Worm (Caenorhabditis elegans): Measurements from ENCODE around the gene ints-5.

Gene ints-5

ce11 chrV:18565621-18566020 lies 31.9 kb downstream of the ints-5 start:
- TF ChIP-seq ceh-34 (tag; optimal IDR thresholded peaks at IDR 0.05) (no peak), hlh-8 (tag; optimal IDR thresholded peaks at IDR 0.05) (no peak), dve-1 (tag; optimal IDR thresholded peaks at IDR 0.05) (peak; percentile 91), sox-2 (GFP tag; IDR thresholded peaks at IDR 0.05) (no peak), hlh-6 (tag; optimal IDR thresholded peaks at IDR 0.05) (no peak), ceh-24 (tag; optimal IDR thresholded peaks at IDR 0.05) (no peak)

ce11 chrV:18566352-18566751 lies 32.6 kb downstream of the ints-5 start:
- TF ChIP-seq dve-1 (tag; optimal IDR thresholded peaks at IDR 0.05) = peak; percentile 77

DNA sequence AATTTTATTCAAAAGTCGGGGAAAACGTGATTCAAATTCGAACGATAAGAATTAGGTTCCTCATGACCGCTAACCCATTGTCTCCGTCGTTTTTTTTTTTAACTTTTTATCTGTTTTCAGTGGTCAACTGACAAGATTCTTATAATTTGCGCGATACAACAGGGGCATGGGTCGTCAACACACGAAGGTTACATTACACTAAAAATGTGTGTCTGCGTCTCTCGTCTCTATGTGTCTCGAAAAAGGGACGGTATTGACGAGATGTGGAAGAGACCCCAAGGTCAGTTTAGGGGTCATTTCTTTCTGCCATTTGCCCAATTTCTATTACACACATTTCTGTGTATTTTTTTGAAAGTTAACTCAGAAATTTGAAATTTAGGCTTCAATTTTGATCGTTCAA lies 35.7 kb downstream of the ints-5 start:
- no peak for TF ChIP-seq sox-2 (GFP tag; IDR thresholded peaks at IDR 0.05)

- TF ChIP-seq ztf-16 (tag; optimal IDR thresholded peaks at IDR 0.05) (no peak), K09A11.1 (tag; optimal IDR thresholded peaks at IDR 0.05; ENCODE audit: insufficient read depth) (no peak), Y22D7AL.16 (tag; optimal IDR thresholded peaks at IDR 0.05) (no peak), ttx-3 (tag; optimal IDR thresholded peaks at IDR 0.05) (no peak), elt-2 (tag; optimal IDR thresholded peaks at IDR 0.05) (no peak), nhr-232 (tag; optimal IDR thresholded peaks at IDR 0.05) (no peak), ceh-45 (GFP tag; IDR thresholded peaks at IDR 0.05) (no peak), C38D4.7 (GFP tag; optimal IDR thresholded peaks at IDR 0.05) (no peak), odd-2 (tag; optimal IDR thresholded peaks at IDR 0.05) (no peak), hlh-6 (tag; optimal IDR thresholded peaks at IDR 0.05) (no peak), lin-11 (tag; optimal IDR thresholded peaks at IDR 0.05) (no peak), pax-1 (tag; optimal IDR thresholded peaks at IDR 0.05) (no peak), sdc-2 (tag; optimal IDR thresholded peaks at IDR 0.05) (no peak), ceh-24 (tag; optimal IDR thresholded peaks at IDR 0.05) (no peak), lim-6 (tag; optimal IDR thresholded peaks at IDR 0.05) (no peak), unc-42 (tag; optimal IDR thresholded peaks at IDR 0.05) (no peak)
Measured at ce11 chrV:18571533-18571932, 37.8 kb downstream of the ints-5 start, which contains the start of gene Y51A2D.21. Gene Y51A2D.21, plus strand, starts transcription at chrV:18571833.

DNA sequence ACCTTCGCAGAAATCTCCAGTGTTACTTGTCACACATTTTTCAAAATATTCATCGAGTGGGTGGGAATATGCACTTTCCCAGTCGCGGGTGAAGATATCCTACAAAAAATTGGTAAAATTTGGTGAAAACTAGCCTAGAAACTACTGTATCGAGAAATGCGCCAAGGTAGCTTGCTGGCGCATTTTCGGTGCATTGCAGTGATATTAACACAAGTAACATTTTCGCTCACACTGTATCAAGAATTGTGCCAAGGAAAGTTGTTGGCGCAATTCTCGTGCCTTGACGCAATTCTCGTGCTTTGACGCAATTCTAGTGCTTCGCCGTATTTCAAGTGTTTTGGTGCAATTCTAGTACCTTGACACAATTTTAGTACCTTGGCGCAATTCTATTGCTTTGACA lies 39.4 kb downstream of the ints-5 start:
- TF ChIP-seq che-1 (tag; optimal IDR thresholded peaks at IDR 0.05) (no peak), tbx-7 (tag; optimal IDR thresholded peaks at IDR 0.05) (no peak), pag-3 (tag; optimal IDR thresholded peaks at IDR 0.05; ENCODE audit: borderline replicate concordance) (no peak), nhr-232 (tag; optimal IDR thresholded peaks at IDR 0.05) (no peak), ahr-1 (tag; optimal IDR thresholded peaks at IDR 0.05) (no peak), F13H6.1 (tag; optimal IDR thresholded peaks at IDR 0.05) (no peak), gmeb-2 (tag; optimal IDR thresholded peaks at IDR 0.05) (no peak), dmd-4 (tag; optimal IDR thresholded peaks at IDR 0.05; ENCODE audit: borderline replicate concordance) (no peak), tbx-2 (tag; optimal IDR thresholded peaks at IDR 0.05) (no peak), ceh-24 (tag; optimal IDR thresholded peaks at IDR 0.05) (no peak), eyg-1 (tag; optimal IDR thresholded peaks at IDR 0.05) (no peak), ceh-14 (tag; optimal IDR thresholded peaks at IDR 0.05) (no peak), hlh-30 (tag; optimal IDR thresholded peaks at IDR 0.05; ENCODE audit: insufficient read depth) (no peak), ttx-3 (tag; optimal IDR thresholded peaks at IDR 0.05) (no peak), madf-2 (tag; optimal IDR thresholded peaks at IDR 0.05) (no peak), sox-4 (tag; optimal IDR thresholded peaks at IDR 0.05) (no peak), ceh-34 (tag; optimal IDR thresholded peaks at IDR 0.05) (no peak), rnt-1 (tag; optimal IDR thresholded peaks at IDR 0.05) (no peak), ets-4 (tag; optimal IDR thresholded peaks at IDR 0.05) (no peak), fkh-10 (GFP tag; optimal IDR thresholded peaks at IDR 0.05) (no peak)

Measured in whole organism, late embryonic.